Fruit fly (Drosophila melanogaster): ENCODE data around the gene CG17751.
A peak's percentile ranks its signal among the peaks of the same experiment; 100 is the strongest.

Gene CG17751

DNA sequence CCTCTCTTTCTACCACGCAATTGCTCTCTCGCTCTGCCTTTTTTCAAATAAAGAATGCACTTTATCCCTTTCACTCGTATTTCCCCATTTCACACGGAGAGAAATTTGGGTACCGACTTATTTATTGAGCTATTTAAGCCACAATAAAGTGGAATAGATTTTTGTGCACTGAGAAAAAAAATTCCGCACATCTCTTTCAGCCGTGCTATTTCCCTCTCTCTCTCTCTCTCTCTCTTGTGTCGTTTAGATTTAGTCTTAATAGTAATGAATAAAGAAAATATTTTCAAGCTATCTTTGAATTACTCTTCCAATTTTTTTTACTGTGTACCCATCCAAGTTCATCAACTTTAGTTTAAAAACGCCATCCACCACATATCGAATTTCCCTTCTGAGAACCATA, 16.6 kb downstream of the CG17751 start (continued):
- peak; percentile 56 for TF ChIP-seq CG10979 (tag; optimal IDR thresholded peaks at IDR 0.05)
- TF ChIP-seq CG10654 (GFP tag; optimal IDR thresholded peaks at IDR 0.05), result peak; percentile 23
- no peak for TF ChIP-seq CG13775 (GFP tag; optimal IDR thresholded peaks at IDR 0.05)
- TF ChIP-seq CG15696 (tag; optimal IDR thresholded peaks at IDR 0.05), result no peak
- TF ChIP-seq Hmx (GFP tag; optimal IDR thresholded peaks at IDR 0.05), result no peak
- peak; percentile 48 for TF ChIP-seq CG2875 (GFP tag; optimal IDR thresholded peaks at IDR 0.05)
- peak; percentile 17; the same call in 1 of the 2 replicates for TF ChIP-seq CG7372 (GFP tag; IDR thresholded peaks at IDR 0.05)
- TF ChIP-seq bowl (GFP tag; IDR thresholded peaks at IDR 0.05), result no peak
- TF ChIP-seq CG4730 (GFP tag; IDR thresholded peaks at IDR 0.05), result no peak
- no peak for TF ChIP-seq H15 (GFP tag; IDR thresholded peaks at IDR 0.05)
- TF ChIP-seq run (tag; optimal IDR thresholded peaks at IDR 0.05), result no peak
- no peak for TF ChIP-seq ato (GFP tag; IDR thresholded peaks at IDR 0.05; ENCODE audit: partially characterized antibody)
- TF ChIP-seq B-H2 (GFP tag; optimal IDR thresholded peaks at IDR 0.05), result no peak
- peak; percentile 62 for TF ChIP-seq fd96Cb (tag; optimal IDR thresholded peaks at IDR 0.05)
- TF ChIP-seq CG32772 (GFP tag; IDR thresholded peaks at IDR 0.05), result 0 out of 2 replicates have a peak, but pooled peaks have one; percentile 31
- TF ChIP-seq sens-2 (GFP tag; IDR thresholded peaks at IDR 0.05), result peak; percentile 57; the same call in 1 of the 2 replicates
- TF ChIP-seq CG11398 (GFP tag; optimal IDR thresholded peaks at IDR 0.05), result no peak
- peak; percentile 56 for TF ChIP-seq nau (GFP tag; optimal IDR thresholded peaks at IDR 0.05)
- TF ChIP-seq CG2120 (GFP tag; optimal IDR thresholded peaks at IDR 0.05), result peak; percentile 58
- TF ChIP-seq CG13624 (GFP tag; optimal IDR thresholded peaks at IDR 0.05), result peak; percentile 56
- TF ChIP-seq grau (tag; optimal IDR thresholded peaks at IDR 0.05), result peak; percentile 56
- 0 out of 3 replicates have a peak, but pooled peaks have one; percentile 21 for TF ChIP-seq gce (GFP tag; IDR thresholded peaks at IDR 0.05)
- peak; percentile 18 for TF ChIP-seq jumu (GFP tag; optimal IDR thresholded peaks at IDR 0.05)
- TF ChIP-seq CG9817 (tag; optimal IDR thresholded peaks at IDR 0.05), result peak; percentile 28
- TF ChIP-seq eve (GFP tag; optimal IDR thresholded peaks at IDR 0.05), result peak in 1 of 2 experiments; percentile 80
- TF ChIP-seq da (GFP tag; optimal IDR thresholded peaks at IDR 0.05), result no peak
- peak; percentile 57; the same call in 2 of the 3 replicates for TF ChIP-seq tgo (GFP tag; IDR thresholded peaks at IDR 0.05)
- peak; percentile 75 for TF ChIP-seq nmo (GFP tag; optimal IDR thresholded peaks at IDR 0.05)
- no peak for TF ChIP-seq CG18619 (GFP tag; optimal IDR thresholded peaks at IDR 0.05)
- no peak for TF ChIP-seq btn (GFP tag; optimal IDR thresholded peaks at IDR 0.05)
- peak; percentile 34 for TF ChIP-seq zfh2 (GFP tag; optimal IDR thresholded peaks at IDR 0.05)
- peak; percentile 41 for TF ChIP-seq CG12071 (GFP tag; optimal IDR thresholded peaks at IDR 0.05)
- TF ChIP-seq CG16813 (GFP tag; IDR thresholded peaks at IDR 0.05; ENCODE audit: partially characterized antibody), result no peak
- no peak for TF ChIP-seq CG2202 (tag; optimal IDR thresholded peaks at IDR 0.05)
- TF ChIP-seq CG14667 (GFP tag; IDR thresholded peaks at IDR 0.05), result no peak
- peak; percentile 69 for TF ChIP-seq CG4424 (GFP tag; optimal IDR thresholded peaks at IDR 0.05)
- peak; percentile 55 for TF ChIP-seq lab (GFP tag; optimal IDR thresholded peaks at IDR 0.05)
- peak; percentile 55 for TF ChIP-seq CG15269 (tag; optimal IDR thresholded peaks at IDR 0.05)
- TF ChIP-seq HLH54F (GFP tag; optimal IDR thresholded peaks at IDR 0.05), result peak; percentile 60
- no peak for TF ChIP-seq Bdp1 (GFP tag; optimal IDR thresholded peaks at IDR 0.05)
- TF ChIP-seq Ets65A (GFP tag), result peak; percentile 93
- TF ChIP-seq Elba2 (GFP tag; optimal IDR thresholded peaks at IDR 0.05), result no peak
- TF ChIP-seq CG8765 (GFP tag; IDR thresholded peaks at IDR 0.05), result no peak
- no peak for TF ChIP-seq sug (tag; optimal IDR thresholded peaks at IDR 0.05)
- TF ChIP-seq Mes4 (GFP tag; optimal IDR thresholded peaks at IDR 0.05), result no peak
- no peak for TF ChIP-seq CG6854 (GFP tag; optimal IDR thresholded peaks at IDR 0.05)
- TF ChIP-seq CG17829 (tag; optimal IDR thresholded peaks at IDR 0.05), result peak; percentile 40
- TF ChIP-seq abd-A (tag; optimal IDR thresholded peaks at IDR 0.05), result no peak
- no peak for TF ChIP-seq CG10543 (GFP tag; optimal IDR thresholded peaks at IDR 0.05)
- peak; percentile 6 for TF ChIP-seq nerfin-1 (tag; optimal IDR thresholded peaks at IDR 0.05)
- TF ChIP-seq gcm (GFP tag; optimal IDR thresholded peaks at IDR 0.05), result no peak
